Worm (Caenorhabditis elegans) whole organism, late embryonic: Measurements from ENCODE around the gene irld-17.

Experiments used
- C08G9.2 ChIP-seq: sonication (generic microtip); optimal IDR thresholded peaks from 2 replicates; lab custom pipeline; 2016; ENCODE audit warnings: mild to moderate bottlenecking, missing genetic modification characterization, moderate library complexity, missing compliant biosample characterization
- K02D7.2 ChIP-seq: sonication (generic microtip); optimal IDR thresholded peaks from 2 replicates; lab custom pipeline; 2017; ENCODE audit warnings: mild to moderate bottlenecking, missing genetic modification characterization, missing compliant biosample characterization
- K09A11.1 ChIP-seq: sonication (generic microtip); optimal IDR thresholded peaks from 2 replicates; lab custom pipeline; 2017; ENCODE audit warnings: antibody characterized with exemption, mild to moderate bottlenecking, missing genetic modification characterization, missing compliant biosample characterization; ENCODE audit not compliant: insufficient read depth
- T23F11.4 ChIP-seq: fragments of 200-800 bp; sonication (Bioruptor generic); optimal IDR thresholded peaks from 2 replicates; lab custom pipeline; 2018; ENCODE audit warnings: mild to moderate bottlenecking, missing genetic modification characterization, missing compliant biosample characterization
- ahr-1 ChIP-seq: sonication (generic microtip); optimal IDR thresholded peaks from 2 replicates; lab custom pipeline; 2016; ENCODE audit warnings: missing genetic modification characterization, missing compliant biosample characterization
- ama-1 ChIP-seq: fragments of 150-350 bp; optimal IDR thresholded peaks from 2 replicates; lab custom pipeline; 2014
- ceh-14 ChIP-seq: sonication (generic microtip); optimal IDR thresholded peaks from 2 replicates; lab custom pipeline; 2016; ENCODE audit warnings: missing genotype, missing genetic modification characterization, missing compliant biosample characterization
- ceh-24 ChIP-seq: sonication (generic microtip); optimal IDR thresholded peaks from 2 replicates; lab custom pipeline; 2016; ENCODE audit warnings: mild to moderate bottlenecking, missing genetic modification characterization, missing compliant biosample characterization
- ceh-31 ChIP-seq: sonication (generic microtip); optimal IDR thresholded peaks from 2 replicates; lab custom pipeline; 2016; ENCODE audit warnings: missing genetic modification characterization, missing compliant biosample characterization
- ceh-34 ChIP-seq: sonication (generic microtip); optimal IDR thresholded peaks from 2 replicates; lab custom pipeline; 2016; ENCODE audit warnings: mild to moderate bottlenecking, missing genetic modification characterization, missing compliant biosample characterization
- ceh-45 ChIP-seq: fragments of 200-800 bp; sonication (Bioruptor generic); IDR thresholded peaks from 2 replicates; pipeline ENCODE4 v1.3.6; 2022; ENCODE audit warnings: missing genetic modification reagents, missing genetic modification characterization, missing compliant biosample characterization
- ceh-48 ChIP-seq: sonication (generic microtip); optimal IDR thresholded peaks from 2 replicates; lab custom pipeline; 2016; ENCODE audit warnings: missing genetic modification characterization, inconsistent platforms, missing compliant biosample characterization
- ceh-6 ChIP-seq: fragments of 200-800 bp; sonication (Bioruptor generic); optimal IDR thresholded peaks from 2 replicates; lab custom pipeline; 2018; ENCODE audit warnings: mild to moderate bottlenecking, missing genetic modification characterization, missing compliant biosample characterization
- che-1 ChIP-seq: sonication (generic microtip); optimal IDR thresholded peaks from 2 replicates; lab custom pipeline; 2016; ENCODE audit warnings: mild to moderate bottlenecking, missing genetic modification characterization, missing compliant biosample characterization
- dve-1 ChIP-seq: sonication (generic microtip); optimal IDR thresholded peaks from 2 replicates; lab custom pipeline; 2017; ENCODE audit warnings: antibody characterized with exemption, mild to moderate bottlenecking, missing genetic modification characterization, missing compliant biosample characterization
- elt-2 ChIP-seq: sonication (generic microtip); optimal IDR thresholded peaks from 2 replicates; lab custom pipeline; 2016; ENCODE audit warnings: missing genetic modification reagents, missing genetic modification characterization, missing compliant biosample characterization
- ets-4 ChIP-seq: sonication (generic microtip); optimal IDR thresholded peaks from 2 replicates; lab custom pipeline; 2016; ENCODE audit warnings: missing genetic modification characterization, missing compliant biosample characterization
- eyg-1 ChIP-seq: sonication (generic microtip); optimal IDR thresholded peaks from 2 replicates; lab custom pipeline; 2016; ENCODE audit warnings: missing genotype, missing genetic modification characterization, missing compliant biosample characterization
- gmeb-2 ChIP-seq: sonication (generic microtip); optimal IDR thresholded peaks from 2 replicates; lab custom pipeline; 2016; ENCODE audit warnings: missing genetic modification characterization, inconsistent platforms, missing compliant biosample characterization
- hlh-30 ChIP-seq: sonication (generic microtip); optimal IDR thresholded peaks from 2 replicates; lab custom pipeline; 2017; ENCODE audit warnings: antibody characterized with exemption, missing genetic modification characterization, missing compliant biosample characterization; ENCODE audit not compliant: insufficient read depth
- hlh-6 ChIP-seq: sonication (generic microtip); optimal IDR thresholded peaks from 2 replicates; lab custom pipeline; 2016; ENCODE audit warnings: missing genotype, missing genetic modification characterization, missing compliant biosample characterization
- lim-6 ChIP-seq: sonication (generic microtip); optimal IDR thresholded peaks from 2 replicates; lab custom pipeline; 2016; ENCODE audit warnings: missing genetic modification characterization, missing compliant biosample characterization
- lin-11 ChIP-seq: fragments of 200-800 bp; sonication (Bioruptor generic); optimal IDR thresholded peaks from 2 replicates; lab custom pipeline; 2018; ENCODE audit warnings: mild to moderate bottlenecking, missing genetic modification characterization, missing compliant biosample characterization
- madf-2 ChIP-seq: sonication (generic microtip); optimal IDR thresholded peaks from 2 replicates; lab custom pipeline; 2017; ENCODE audit warnings: missing genetic modification characterization, missing compliant biosample characterization
- nhr-11 ChIP-seq: fragments of 150-350 bp; optimal IDR thresholded peaks from 2 replicates; lab custom pipeline; 2014; ENCODE audit warnings: missing biosample characterization, missing genetic modification characterization
- odd-2 ChIP-seq: sonication (generic microtip); optimal IDR thresholded peaks from 2 replicates; lab custom pipeline; 2017; ENCODE audit warnings: antibody characterized with exemption, mild to moderate bottlenecking, missing genetic modification characterization, missing compliant biosample characterization
- pag-3 ChIP-seq: sonication (generic microtip); optimal IDR thresholded peaks from 2 replicates; lab custom pipeline; 2016; ENCODE audit warnings: missing compliant biosample characterization, missing genetic modification characterization, borderline replicate concordance
- pat-9 ChIP-seq: fragments of 200-800 bp; sonication (Bioruptor generic); optimal IDR thresholded peaks from 2 replicates; lab custom pipeline; 2018; ENCODE audit warnings: mild to moderate bottlenecking, missing genetic modification characterization, moderate library complexity, missing compliant biosample characterization
- pax-1 ChIP-seq: fragments of 150-350 bp; optimal IDR thresholded peaks from 2 replicates; lab custom pipeline; 2014; ENCODE audit warnings: missing biosample characterization, missing genetic modification characterization
- pha-2 ChIP-seq: sonication (generic microtip); optimal IDR thresholded peaks from 2 replicates; lab custom pipeline; 2017; ENCODE audit warnings: mild to moderate bottlenecking, missing genetic modification characterization, missing compliant biosample characterization
- ref-2 ChIP-seq: sonication (generic microtip); optimal IDR thresholded peaks from 2 replicates; lab custom pipeline; 2016; ENCODE audit warnings: missing genetic modification characterization, missing compliant biosample characterization
- sdc-2 ChIP-seq: sonication (generic microtip); optimal IDR thresholded peaks from 2 replicates; lab custom pipeline; 2016; ENCODE audit warnings: missing genotype, missing genetic modification characterization, missing compliant biosample characterization
- sox-2 ChIP-seq: fragments of 200-800 bp; sonication (Bioruptor generic); IDR thresholded peaks from 2 replicates; pipeline ENCODE4 v1.3.6; 2022; ENCODE audit warnings: missing genetic modification reagents, missing genetic modification characterization, missing compliant biosample characterization
- sox-4 ChIP-seq: sonication (generic microtip); optimal IDR thresholded peaks from 2 replicates; lab custom pipeline; 2017; ENCODE audit warnings: mild to moderate bottlenecking, missing genetic modification characterization, inconsistent platforms, missing compliant biosample characterization
- syd-9 ChIP-seq: sonication (generic microtip); optimal IDR thresholded peaks from 2 replicates; lab custom pipeline; 2016; ENCODE audit warnings: mild to moderate bottlenecking, missing genetic modification characterization, moderate library complexity, missing compliant biosample characterization
- tbx-2 ChIP-seq: sonication (generic microtip); optimal IDR thresholded peaks from 2 replicates; lab custom pipeline; 2016; ENCODE audit warnings: missing genetic modification characterization, missing compliant biosample characterization
- unc-42 ChIP-seq: sonication (generic microtip); optimal IDR thresholded peaks from 2 replicates; lab custom pipeline; 2016; ENCODE audit warnings: missing genotype, missing genetic modification characterization, missing compliant biosample characterization
- unc-55 ChIP-seq: sonication (generic microtip); optimal IDR thresholded peaks from 2 replicates; lab custom pipeline; 2017; ENCODE audit warnings: missing biosample characterization, missing genetic modification reagents, missing genetic modification characterization
- zip-5 ChIP-seq: sonication (generic microtip); optimal IDR thresholded peaks from 2 replicates; lab custom pipeline; 2016; ENCODE audit warnings: missing genetic modification characterization, missing compliant biosample characterization

irld-17 gene

ce11 chrV:1588128-1588527, 43.7 kb upstream of the irld-17 start, which contains the start of gene F16B4.5:
Gene F16B4.5 (plus strand): TSS chrV:1588428.
- TF ChIP-seq che-1 (tag; lab: Kevin White, UChicago): no peak
- TF ChIP-seq ceh-45 (GFP tag; lab: Robert Waterston, UW): no peak
- no peak for TF ChIP-seq sdc-2 (tag; lab: Kevin White, UChicago)
- TF ChIP-seq ceh-31 (tag; lab: Kevin White, UChicago): no peak
- no peak for TF ChIP-seq K02D7.2 (tag; lab: Kevin White, UChicago)
- TF ChIP-seq lin-11 (tag; lab: Kevin White, UChicago): no peak
- TF ChIP-seq ceh-48 (tag; lab: Kevin White, UChicago): no peak
- TF ChIP-seq unc-55 (GFP tag; lab: Kevin White, UChicago): no peak
- TF ChIP-seq dve-1 (tag; lab: Kevin White, UChicago): no peak
- TF ChIP-seq pat-9 (tag; lab: Kevin White, UChicago): no peak
- no peak for TF ChIP-seq unc-42 (tag; lab: Kevin White, UChicago)
- TF ChIP-seq tbx-2: no peak
- no peak for TF ChIP-seq hlh-6 (tag; lab: Kevin White, UChicago)
- no peak for TF ChIP-seq gmeb-2 (tag; lab: Kevin White, UChicago)
- TF ChIP-seq ceh-24 (tag; lab: Kevin White, UChicago): no peak
- TF ChIP-seq sox-2: no peak
- TF ChIP-seq syd-9: no peak
- TF ChIP-seq madf-2 (tag; lab: Kevin White, UChicago): no peak
- TF ChIP-seq ceh-14 (tag; lab: Kevin White, UChicago): no peak

ce11 chrV:1593799-1594420, 37.9 kb upstream of the irld-17 start, which contains the start of gene F16B4.4:
Gene F16B4.4 (plus strand): TSS chrV:1594019.
- TF ChIP-seq T23F11.4 (GFP tag; lab: Kevin White, UChicago): no peak
- TF ChIP-seq elt-2 (tag; lab: Kevin White, UChicago): no peak
- TF ChIP-seq ref-2: no peak
- TF ChIP-seq K09A11.1: no peak
- TF ChIP-seq ceh-6 (GFP tag; lab: Kevin White, UChicago): no peak
- no peak for TF ChIP-seq pag-3 (tag; lab: Kevin White, UChicago)
- TF ChIP-seq sox-2: no peak
- no peak for TF ChIP-seq hlh-30 (tag; lab: Kevin White, UChicago)
- TF ChIP-seq gmeb-2 (tag; lab: Kevin White, UChicago): no peak
- TF ChIP-seq pat-9 (tag; lab: Kevin White, UChicago): no peak
- TF ChIP-seq ceh-34: no peak
- no peak for TF ChIP-seq pax-1 (tag; lab: Kevin White, UChicago)
- no peak for TF ChIP-seq nhr-11 (tag; lab: Kevin White, UChicago)
- no peak for TF ChIP-seq unc-42 (tag; lab: Kevin White, UChicago)
- TF ChIP-seq eyg-1: no peak
- TF ChIP-seq unc-55 (GFP tag; lab: Kevin White, UChicago): no peak
- no peak for TF ChIP-seq sox-4 (tag; lab: Kevin White, UChicago)
- TF ChIP-seq lim-6 (tag; lab: Kevin White, UChicago): no peak
- TF ChIP-seq dve-1 (tag; lab: Kevin White, UChicago): no peak

ce11 chrV:1594554-1595092, 37.2 kb upstream of the irld-17 start:
- no peak for TF ChIP-seq zip-5 (tag; lab: Kevin White, UChicago)
- TF ChIP-seq ceh-45 (GFP tag; lab: Robert Waterston, UW): no peak
- TF ChIP-seq nhr-11 (tag; lab: Kevin White, UChicago): no peak
- no peak for TF ChIP-seq ahr-1 (tag; lab: Kevin White, UChicago)
- no peak for TF ChIP-seq ceh-31 (tag; lab: Kevin White, UChicago)
- TF ChIP-seq elt-2 (tag; lab: Kevin White, UChicago): no peak
- TF ChIP-seq dve-1 (tag; lab: Kevin White, UChicago): no peak
- no peak for TF ChIP-seq pha-2
- no peak for TF ChIP-seq ets-4 (tag; lab: Kevin White, UChicago)
- no peak for TF ChIP-seq odd-2
- no peak for TF ChIP-seq ceh-34
- no peak for TF ChIP-seq C08G9.2 (tag; lab: Kevin White, UChicago)
- no peak for TF ChIP-seq hlh-6 (tag; lab: Kevin White, UChicago)
- no peak for TF ChIP-seq ama-1 (lab: Kevin White, UChicago)
- TF ChIP-seq K09A11.1: no peak
- TF ChIP-seq ceh-24 (tag; lab: Kevin White, UChicago): no peak
